Worm (Caenorhabditis elegans): ENCODE data around the gene nhr-257.

DNA sequence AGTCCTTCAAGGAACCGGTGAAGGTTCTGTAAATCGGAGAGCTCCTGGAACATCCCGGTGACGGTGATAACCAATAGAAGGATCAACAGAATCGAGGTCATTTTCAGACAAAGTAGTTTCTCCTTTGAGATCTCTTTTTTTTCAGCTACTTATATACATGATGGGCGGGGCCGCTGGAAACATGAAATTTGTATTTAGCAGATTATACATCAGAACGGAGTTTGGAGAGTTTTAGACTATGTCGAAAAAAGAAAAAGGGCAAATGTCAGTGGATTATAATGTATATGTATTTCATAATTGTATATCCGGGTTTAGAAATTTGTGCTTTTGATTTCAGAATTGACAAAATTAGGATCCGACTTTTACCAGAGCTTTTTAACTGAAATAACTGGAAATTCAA is 49.5 kb upstream of the nhr-257 start, which contains the start of gene ins-32:
- TF ChIP-seq unc-42 (tag; optimal IDR thresholded peaks at IDR 0.05) (no peak), unc-86 (tag; optimal IDR thresholded peaks at IDR 0.05) (no peak), ceh-30 (tag; optimal IDR thresholded peaks at IDR 0.05) (no peak), unc-3 (GFP tag; conservative IDR thresholded peaks at IDR 0.05) (no peak), unc-3 (tag; optimal IDR thresholded peaks at IDR 0.05) (no peak), fax-1 (tag; optimal IDR thresholded peaks at IDR 0.05) (no peak)
